Fruit fly (Drosophila melanogaster) whole organism, wandering third instar larva: ENCODE results near the gene CG3546.
A peak's percentile ranks its signal among the peaks of the same experiment; 100 is the strongest.

ENCODE experiments used
- Abd-B ChIP-seq: fragments of >200 bp; optimal IDR thresholded peaks from 2 replicates; lab custom pipeline; 2017; ENCODE audit warnings: missing biosample characterization, missing genetic modification characterization
- CG32264 ChIP-seq: fragments of 200-800 bp; sonication (Bioruptor generic); optimal IDR thresholded peaks from 2 replicates; lab custom pipeline; 2016; ENCODE audit warnings: missing biosample characterization, missing genetic modification characterization
- CG9705 ChIP-seq: fragments of 200-800 bp; sonication (Bioruptor generic); optimal IDR thresholded peaks from 2 replicates; lab custom pipeline; 2018; ENCODE audit warnings: missing biosample characterization, mild to moderate bottlenecking, missing genetic modification characterization
- CrebA ChIP-seq: fragments of 200-800 bp; sonication (Bioruptor generic); optimal IDR thresholded peaks from 2 replicates; lab custom pipeline; 2016; ENCODE audit warnings: missing biosample characterization, mild to moderate bottlenecking, missing genetic modification characterization, borderline replicate concordance
- Dfd ChIP-seq: fragments of >200 bp; optimal IDR thresholded peaks from 2 replicates; lab custom pipeline; 2017; ENCODE audit warnings: missing biosample characterization, missing genetic modification characterization
- Dif ChIP-seq: fragments of 200-275, 200-300 bp; sonication (Bioruptor generic); optimal IDR thresholded peaks from 2 replicates; lab custom pipeline; 2018; ENCODE audit warnings: missing biosample characterization, missing genetic modification characterization; ENCODE audit not compliant: partially characterized antibody
- GATAd ChIP-seq: sonication (Bioruptor generic); optimal IDR thresholded peaks from 2 replicates; lab custom pipeline; 2016; ENCODE audit warnings: missing biosample characterization, missing genetic modification characterization
- HLH106 ChIP-seq: fragments of 200-800 bp; optimal IDR thresholded peaks from 3 replicates; lab custom pipeline; 2019; ENCODE audit warnings: missing biosample characterization, mild to moderate bottlenecking, missing genetic modification characterization, moderate library complexity
- Hnf4 ChIP-seq: fragments of 200-800 bp; sonication (Bioruptor generic); optimal IDR thresholded peaks from 2 replicates; lab custom pipeline; 2016; ENCODE audit warnings: missing biosample characterization, mild to moderate bottlenecking, missing genetic modification characterization
- Hr78 ChIP-seq: fragments of >200 bp; optimal IDR thresholded peaks from 2 replicates; lab custom pipeline; 2017; ENCODE audit warnings: missing biosample characterization, missing genetic modification characterization
- Hr83 ChIP-seq: fragments of 200-300 bp; sonication (Bioruptor generic); optimal IDR thresholded peaks from 2 replicates; lab custom pipeline; 2016; ENCODE audit warnings: missing biosample characterization, mild to moderate bottlenecking, missing genetic modification characterization, moderate library complexity; ENCODE audit not compliant: poor library complexity, severe bottlenecking
- Jra ChIP-seq: sonication (Bioruptor generic); optimal IDR thresholded peaks from 2 replicates; lab custom pipeline; 2016; ENCODE audit warnings: missing biosample characterization, missing genetic modification characterization
- Mio ChIP-seq: sonication (Bioruptor generic); optimal IDR thresholded peaks from 2 replicates; lab custom pipeline; 2016; ENCODE audit warnings: missing biosample characterization, missing genetic modification characterization
- Myc ChIP-seq: fragments of >200 bp; optimal IDR thresholded peaks from 2 replicates; lab custom pipeline; 2017
- N ChIP-seq: fragments of >200 bp; optimal IDR thresholded peaks from 2 replicates; lab custom pipeline; 2018; ENCODE audit warnings: missing biosample characterization, missing external identifiers, missing genetic modification characterization
- OdsH ChIP-seq: fragments of 200-800 bp; sonication (Bioruptor generic); optimal IDR thresholded peaks from 2 replicates; lab custom pipeline; 2016; ENCODE audit warnings: missing biosample characterization, mild to moderate bottlenecking, missing genetic modification characterization
- Rel ChIP-seq, 2 experiments: fragments of 200-800 bp; sonication (Bioruptor generic) in 1 of 2; optimal IDR thresholded peaks; 2 replicates in 1 of 2; 3 replicates in 1 of 2; lab custom pipeline; 2016 to 2019; ENCODE audit warnings: mild to moderate bottlenecking in 2 of 2, missing biosample characterization in 2 of 2, missing genetic modification characterization in 2 of 2, moderate library complexity in 1 of 2
- Sp1 ChIP-seq: fragments of 200-800 bp; sonication (Bioruptor generic); optimal IDR thresholded peaks from 3 replicates; lab custom pipeline; 2019; ENCODE audit warnings: missing biosample characterization, mild to moderate bottlenecking, missing genetic modification characterization, moderate library complexity
- Vsx2 ChIP-seq: fragments of 200-300, 225-300 bp; sonication (Bioruptor generic); optimal IDR thresholded peaks from 2 replicates; lab custom pipeline; 2018; ENCODE audit warnings: missing biosample characterization, missing genetic modification characterization; ENCODE audit not compliant: partially characterized antibody
- br ChIP-seq: fragments of 200-800 bp; sonication (Bioruptor generic); optimal IDR thresholded peaks from 2 replicates; lab custom pipeline; 2016; ENCODE audit warnings: missing biosample characterization, missing genetic modification characterization
- brk ChIP-seq: fragments of 200-800 bp; sonication (Bioruptor generic); optimal IDR thresholded peaks from 2 replicates; lab custom pipeline; 2016; ENCODE audit warnings: missing biosample characterization, mild to moderate bottlenecking, missing genetic modification characterization
- dl ChIP-seq, 2 experiments: fragments of 175-275, 200-275 bp in 1 of 2; fragments of 200-275 bp in 1 of 2; sonication (Bioruptor generic); optimal IDR thresholded peaks; lab custom pipeline; 2018; ENCODE audit warnings: mild to moderate bottlenecking in 2 of 2, missing biosample characterization in 2 of 2, missing genetic modification characterization in 2 of 2, moderate library complexity in 2 of 2; ENCODE audit not compliant: partially characterized antibody in 2 of 2, insufficient read depth in 1 of 2
- dmrt93B ChIP-seq: fragments of 200-800 bp; sonication (Bioruptor generic); optimal IDR thresholded peaks from 2 replicates; lab custom pipeline; 2018; ENCODE audit warnings: missing biosample characterization, mild to moderate bottlenecking, missing genetic modification characterization
- dsf ChIP-seq: sonication (Bioruptor generic); optimal IDR thresholded peaks from 2 replicates; lab custom pipeline; 2016; ENCODE audit warnings: missing biosample characterization, missing genetic modification characterization, borderline replicate concordance
- ey ChIP-seq: fragments of 200-800 bp; sonication (Bioruptor generic); optimal IDR thresholded peaks from 2 replicates; lab custom pipeline; 2016; ENCODE audit warnings: missing biosample characterization, missing genetic modification characterization
- foxo ChIP-seq, 2 experiments: fragments of 200-800 bp; sonication (Bioruptor generic); optimal IDR thresholded peaks; 2 replicates in 1 of 2; 3 replicates in 1 of 2; lab custom pipeline; 2016 to 2017; ENCODE audit warnings: missing biosample characterization in 2 of 2, missing genetic modification characterization in 2 of 2
- fru ChIP-seq: fragments of 200-800 bp; sonication (Bioruptor generic); optimal IDR thresholded peaks from 3 replicates; lab custom pipeline; 2016; ENCODE audit warnings: missing biosample characterization, mild to moderate bottlenecking, missing genetic modification characterization
- h ChIP-seq: fragments of 200-800 bp; sonication (Bioruptor generic); optimal IDR thresholded peaks from 3 replicates; lab custom pipeline; 2016; ENCODE audit warnings: missing biosample characterization, mild to moderate bottlenecking, missing genetic modification characterization
- jim ChIP-seq: fragments of 175-275, 200-325 bp; sonication (Bioruptor generic); optimal IDR thresholded peaks from 2 replicates; lab custom pipeline; 2016; ENCODE audit warnings: missing biosample characterization, mild to moderate bottlenecking, missing genetic modification characterization
- lola ChIP-seq: fragments of >200 bp; optimal IDR thresholded peaks from 2 replicates; lab custom pipeline; 2017; ENCODE audit warnings: missing biosample characterization, missing genetic modification characterization
- pan ChIP-seq: fragments of >200 bp; optimal IDR thresholded peaks from 2 replicates; lab custom pipeline; 2017
- psq ChIP-seq: fragments of 200-800 bp; sonication (Bioruptor generic); optimal IDR thresholded peaks from 3 replicates; lab custom pipeline; 2017; ENCODE audit warnings: missing biosample characterization, mild to moderate bottlenecking, missing genetic modification characterization, moderate library complexity
- rgr ChIP-seq: fragments of 200-800 bp; sonication (Bioruptor generic); optimal IDR thresholded peaks from 3 replicates; lab custom pipeline; 2016; ENCODE audit warnings: missing biosample characterization, mild to moderate bottlenecking, missing genetic modification characterization
- sage ChIP-seq: fragments of 200-800 bp; sonication (Bioruptor generic); optimal IDR thresholded peaks from 2 replicates; lab custom pipeline; 2016; ENCODE audit warnings: missing biosample characterization, mild to moderate bottlenecking, missing genetic modification characterization
- sv ChIP-seq: fragments of 200-800 bp; sonication (Bioruptor generic); optimal IDR thresholded peaks from 3 replicates; lab custom pipeline; 2016; ENCODE audit warnings: missing biosample characterization, missing genetic modification characterization
- tai ChIP-seq: sonication (Bioruptor generic); optimal IDR thresholded peaks from 2 replicates; lab custom pipeline; 2016; ENCODE audit warnings: missing biosample characterization, missing genetic modification characterization
- usp ChIP-seq: fragments of >200 bp; optimal IDR thresholded peaks from 2 replicates; lab custom pipeline; 2017; ENCODE audit warnings: missing biosample characterization, missing genetic modification characterization
- woc ChIP-seq: sonication (Bioruptor generic); optimal IDR thresholded peaks from 2 replicates; lab custom pipeline; 2016; ENCODE audit warnings: missing biosample characterization, mild to moderate bottlenecking, missing genetic modification characterization

The CG3546 gene

dm6 chrX:4588981-4589380 lies 31.1 kb downstream of the CG3546 start:
- TF ChIP-seq tai (GFP tag; lab: Kevin White, UChicago) (no peak), dmrt93B (GFP tag; lab: Kevin White, UChicago) (no peak)
- TF ChIP-seq, all 38 proteins: peak for 0

dm6 chrX:4589951-4590771 lies 32.3 kb downstream of the CG3546 start:
- peak; percentile 27 for TF ChIP-seq tai (GFP tag; lab: Kevin White, UChicago)
- TF ChIP-seq psq (GFP tag; lab: Kevin White, UChicago): peak; percentile 78
- TF ChIP-seq Rel (GFP tag; optimal IDR thresholded peaks at IDR 0.05; lab: Kevin White, UChicago): no peak
- peak; percentile 33 for TF ChIP-seq Rel (tag; optimal IDR thresholded peaks at IDR 0.05; lab: Kevin White, UChicago)
- TF ChIP-seq Dif (GFP tag; lab: Kevin White, UChicago): no peak
- TF ChIP-seq Hnf4 (GFP tag; lab: Kevin White, UChicago): peak; percentile 47
- TF ChIP-seq Hr78 (GFP tag; lab: Kevin White, UChicago): no peak
- peak; percentile 79 for TF ChIP-seq ey (GFP tag; lab: Kevin White, UChicago)
- TF ChIP-seq brk: no peak
- no peak for TF ChIP-seq pan (lab: Kevin White, UChicago)
- peak in 1 of 2 experiments; percentile 92 for TF ChIP-seq foxo (GFP tag; optimal IDR thresholded peaks at IDR 0.05; lab: Kevin White, UChicago)
- TF ChIP-seq OdsH (GFP tag; lab: Kevin White, UChicago): peak; percentile 85
- no peak for TF ChIP-seq Abd-B (GFP tag; lab: Kevin White, UChicago)
- no peak for TF ChIP-seq Myc (lab: Kevin White, UChicago)
- no peak for TF ChIP-seq sage
- TF ChIP-seq usp (GFP tag; lab: Kevin White, UChicago): no peak
- TF ChIP-seq dl (GFP tag; optimal IDR thresholded peaks at IDR 0.05; lab: Kevin White, UChicago; ENCODE audit: insufficient read depth in 1 of 2, partially characterized antibody in 2 of 2): no peak
- peak; percentile 24 for TF ChIP-seq Mio (GFP tag; lab: Kevin White, UChicago)
- no peak for TF ChIP-seq jim (GFP tag; lab: Kevin White, UChicago)
- no peak for TF ChIP-seq Hr83 (GFP tag; lab: Kevin White, UChicago)
- no peak for TF ChIP-seq CG32264 (GFP tag; lab: Kevin White, UChicago)
- no peak for TF ChIP-seq dsf
- peak; percentile 89 for TF ChIP-seq rgr
- peak; percentile 80 for TF ChIP-seq CG9705 (GFP tag; lab: Kevin White, UChicago)
- TF ChIP-seq dmrt93B (GFP tag; lab: Kevin White, UChicago): peak; percentile 94
- TF ChIP-seq CrebA: no peak
- peak; percentile 83 for TF ChIP-seq h (GFP tag; lab: Kevin White, UChicago)
- TF ChIP-seq GATAd (GFP tag; lab: Kevin White, UChicago): no peak
- peak; percentile 87 for TF ChIP-seq Sp1
- peak; percentile 29 for TF ChIP-seq br (GFP tag; lab: Kevin White, UChicago)
- TF ChIP-seq Dfd (GFP tag; lab: Kevin White, UChicago): peak; percentile 86
- peak; percentile 38 for TF ChIP-seq N (GFP tag; lab: Kevin White, UChicago)
- peak; percentile 94 for TF ChIP-seq HLH106 (tag; lab: Kevin White, UChicago)
- TF ChIP-seq woc (GFP tag; lab: Kevin White, UChicago): peak; percentile 15
- no peak for TF ChIP-seq lola (GFP tag; lab: Kevin White, UChicago)
- TF ChIP-seq Vsx2: no peak
- peak; percentile 25 for TF ChIP-seq sv
- no peak for TF ChIP-seq Jra (GFP tag; lab: Kevin White, UChicago)
- TF ChIP-seq fru: peak; percentile 61

dm6 chrX:4590772-4591064 lies 32.8 kb downstream of the CG3546 start:
- TF ChIP-seq sage (no peak), Rel (GFP tag; optimal IDR thresholded peaks at IDR 0.05; lab: Kevin White, UChicago) (no peak), Rel (tag; optimal IDR thresholded peaks at IDR 0.05; lab: Kevin White, UChicago) (no peak), dsf (no peak), dmrt93B (GFP tag; lab: Kevin White, UChicago) (no peak), lola (GFP tag; lab: Kevin White, UChicago) (no peak), Dif (GFP tag; lab: Kevin White, UChicago) (no peak), Hr83 (GFP tag; lab: Kevin White, UChicago) (no peak), pan (lab: Kevin White, UChicago) (no peak), tai (GFP tag; lab: Kevin White, UChicago) (no peak), GATAd (GFP tag; lab: Kevin White, UChicago) (no peak), Jra (GFP tag; lab: Kevin White, UChicago) (no peak), HLH106 (tag; lab: Kevin White, UChicago) (no peak)
